Worm (Caenorhabditis elegans): ENCODE data around the gene F16B3.2.

DNA sequence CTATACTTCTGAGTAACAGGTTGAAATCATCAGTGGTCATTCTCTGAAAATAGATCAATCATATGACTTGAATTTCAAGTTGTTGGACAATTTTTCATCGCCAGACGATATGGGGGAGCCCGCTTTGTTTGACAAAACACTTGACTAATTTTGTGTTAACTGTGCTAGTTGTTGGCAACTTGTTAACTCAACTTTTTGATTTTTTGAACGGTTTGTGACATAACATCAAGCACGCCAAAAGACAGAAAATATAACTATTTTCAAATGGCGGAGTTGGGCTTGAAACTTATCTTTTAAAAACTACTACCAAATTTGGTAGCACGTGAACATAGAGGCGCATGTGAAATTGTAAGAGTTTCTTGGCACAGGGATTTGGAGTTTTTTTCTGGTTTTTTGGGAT is 21.0 kb downstream of the F16B3.2 start:
- TF ChIP-seq lin-35 (GFP tag; optimal IDR thresholded peaks at IDR 0.05) (no peak), snpc-1.3 (tag; optimal IDR thresholded peaks at IDR 0.05; ENCODE audit: insufficient read depth) (no peak), hmg-1.2 (GFP tag; IDR thresholded peaks at IDR 0.05) (no peak), cebp-1 (GFP tag; IDR thresholded peaks at IDR 0.05) (no peak), cebp-1 (tag; optimal IDR thresholded peaks at IDR 0.05) (no peak), ama-1 (optimal IDR thresholded peaks at IDR 0.05) (no peak), ama-1 (GFP tag; optimal IDR thresholded peaks at IDR 0.05) (no peak), let-607 (tag; optimal IDR thresholded peaks at IDR 0.05) (no peak)

Measured in whole organism, young adult.